Fruit fly (Drosophila melanogaster) whole organism, embryonic: ENCODE results near the gene CG5188.

Experiments
- CG12155 ChIP-seq: fragments of 200-800 bp; sonication (Bioruptor generic); optimal IDR thresholded peaks from 3 replicates; lab custom pipeline; 2016; ENCODE audit warnings: missing biosample characterization, missing genetic modification characterization
- CG12942 ChIP-seq: fragments of 200-800 bp; sonication (Bioruptor generic); optimal IDR thresholded peaks from 3 replicates; lab custom pipeline; 2016; ENCODE audit warnings: missing biosample characterization, missing genetic modification characterization
- CG13624 ChIP-seq: fragments of 200-800 bp; sonication (Bioruptor generic); optimal IDR thresholded peaks from 2 replicates; lab custom pipeline; 2016; ENCODE audit warnings: missing biosample characterization, missing genetic modification characterization
- CG18011 ChIP-seq: fragments of 200-800 bp; sonication (Bioruptor generic); optimal IDR thresholded peaks from 2 replicates; lab custom pipeline; 2017; ENCODE audit warnings: missing biosample characterization, missing genetic modification characterization, mild to moderate bottlenecking, moderate library complexity, missing genotype
- CG3065 ChIP-seq: fragments of 200-800 bp; sonication (Bioruptor generic); optimal IDR thresholded peaks from 2 replicates; lab custom pipeline; 2016; ENCODE audit warnings: missing biosample characterization, missing genetic modification characterization
- CG31224 ChIP-seq: fragments of 200-800 bp; sonication (Bioruptor generic); IDR thresholded peaks from 2 replicates; pipeline ENCODE4 v1.3.6; 2022; ENCODE audit warnings: missing biosample characterization, missing genetic modification characterization
- CG33213 ChIP-seq: fragments of 200-800 bp; sonication (Bioruptor generic); optimal IDR thresholded peaks from 3 replicates; lab custom pipeline; 2016; ENCODE audit warnings: missing biosample characterization, missing genetic modification characterization
- CG4707 ChIP-seq: fragments of 200-800 bp; sonication (Bioruptor generic); optimal IDR thresholded peaks from 2 replicates; lab custom pipeline; 2018; ENCODE audit warnings: missing biosample characterization, mild to moderate bottlenecking, missing genetic modification characterization, moderate library complexity
- CG5180 ChIP-seq: fragments of 200-800 bp; sonication (Bioruptor generic); optimal IDR thresholded peaks from 3 replicates; lab custom pipeline; 2017; ENCODE audit warnings: missing biosample characterization, missing genetic modification characterization, mild to moderate bottlenecking, moderate library complexity, missing genetic modification reagents
- CG5245 ChIP-seq: fragments of 200-800 bp; sonication (Bioruptor generic); optimal IDR thresholded peaks from 3 replicates; lab custom pipeline; 2016; ENCODE audit warnings: missing biosample characterization, missing genetic modification characterization
- CG6272 ChIP-seq: fragments of 200-800 bp; sonication (Bioruptor generic); IDR thresholded peaks from 2 replicates; pipeline ENCODE4 v1.3.6; 2022; ENCODE audit warnings: missing biosample characterization, missing genetic modification characterization
- CG7556 ChIP-seq: fragments of 200-800 bp; sonication (Bioruptor generic); optimal IDR thresholded peaks from 2 replicates; lab custom pipeline; 2017; ENCODE audit warnings: missing biosample characterization, mild to moderate bottlenecking, missing genetic modification characterization
- CoRest ChIP-seq: fragments of 200-800 bp; sonication (Bioruptor generic); optimal IDR thresholded peaks from 3 replicates; lab custom pipeline; 2018; ENCODE audit warnings: missing biosample characterization, mild to moderate bottlenecking, missing genetic modification characterization, moderate library complexity
- Dip2 ChIP-seq: fragments of 200-800 bp; sonication (Bioruptor generic); IDR thresholded peaks from 2 replicates; pipeline ENCODE4 v1.3.6; 2022; ENCODE audit warnings: missing biosample characterization, missing genetic modification characterization
- E2f2 ChIP-seq: fragments of 200-800 bp; sonication (Bioruptor generic); IDR thresholded peaks from 2 replicates; pipeline ENCODE4 v1.3.6; 2022; ENCODE audit warnings: missing biosample characterization, missing genetic modification characterization
- Fer1 ChIP-seq: fragments of 200-800 bp; sonication (Bioruptor generic); optimal IDR thresholded peaks from 2 replicates; lab custom pipeline; 2017; ENCODE audit warnings: missing biosample characterization, mild to moderate bottlenecking, missing genetic modification characterization
- H2.0 ChIP-seq: fragments of 200-800 bp; sonication (Bioruptor generic); IDR thresholded peaks from 2 replicates; pipeline ENCODE4 v1.3.6; 2022; ENCODE audit warnings: missing biosample characterization, missing genetic modification characterization
- Myb ChIP-seq: fragments of 200-800 bp; sonication (Bioruptor generic); optimal IDR thresholded peaks from 2 replicates; lab custom pipeline; 2016; ENCODE audit warnings: missing biosample characterization, missing genetic modification characterization
- Nf-YB ChIP-seq: fragments of 200-800 bp; sonication (Bioruptor generic); optimal IDR thresholded peaks from 3 replicates; lab custom pipeline; 2019; ENCODE audit warnings: missing biosample characterization, mild to moderate bottlenecking, missing genetic modification characterization, moderate library complexity
- Oli ChIP-seq: fragments of 200-800 bp; sonication (Bioruptor generic); optimal IDR thresholded peaks from 2 replicates; lab custom pipeline; 2018; ENCODE audit warnings: missing biosample characterization, mild to moderate bottlenecking, missing genetic modification characterization, moderate library complexity
- Spps ChIP-seq: fragments of 200-800 bp; sonication (Bioruptor generic); optimal IDR thresholded peaks from 2 replicates; lab custom pipeline; 2018; ENCODE audit warnings: missing biosample characterization, mild to moderate bottlenecking, missing genetic modification characterization
- Stat92E ChIP-seq, 3 experiments: fragments of >200 bp in 2 of 3; fragments of 200-800 bp in 1 of 3; sonication (Bioruptor generic) in 1 of 3; optimal IDR thresholded peaks; 2 replicates each; lab custom pipeline; 2017 to 2019; ENCODE audit warnings: missing biosample characterization in 3 of 3, missing genetic modification characterization in 3 of 3, mild to moderate bottlenecking in 1 of 3, moderate library complexity in 1 of 3
- YL-1 ChIP-seq: fragments of 200-800 bp; sonication (Bioruptor generic); optimal IDR thresholded peaks from 3 replicates; lab custom pipeline; 2017; ENCODE audit warnings: missing biosample characterization, mild to moderate bottlenecking, missing genetic modification characterization
- al ChIP-seq: fragments of 200-800 bp; sonication (Bioruptor generic); IDR thresholded peaks from 2 replicates; pipeline ENCODE4 v1.3.6; 2022; ENCODE audit warnings: missing biosample characterization, missing genetic modification characterization
- ase ChIP-seq: fragments of 200-800 bp; sonication (Bioruptor generic); IDR thresholded peaks from 3 replicates; pipeline ENCODE4 v1.3.6; 2022; ENCODE audit warnings: missing biosample characterization, missing genetic modification characterization
- bbx ChIP-seq: fragments of 200-800 bp; sonication (Bioruptor generic); IDR thresholded peaks from 2 replicates; pipeline ENCODE4 v1.3.6; 2022; ENCODE audit warnings: missing biosample characterization, missing genetic modification characterization; ENCODE audit not compliant: partially characterized antibody
- caup ChIP-seq: fragments of 200-800 bp; sonication (Bioruptor generic); optimal IDR thresholded peaks from 3 replicates; lab custom pipeline; 2017; ENCODE audit warnings: missing biosample characterization, mild to moderate bottlenecking, missing genetic modification characterization, moderate library complexity; ENCODE audit not compliant: severe bottlenecking
- cwo ChIP-seq: fragments of 200-800 bp; sonication (Bioruptor generic); optimal IDR thresholded peaks from 3 replicates; lab custom pipeline; 2017; ENCODE audit warnings: missing biosample characterization, missing genetic modification characterization, mild to moderate bottlenecking, moderate library complexity, missing genetic modification reagents
- disco-r ChIP-seq: fragments of 200-800 bp; sonication (Bioruptor generic); optimal IDR thresholded peaks from 2 replicates; lab custom pipeline; 2016; ENCODE audit warnings: missing biosample characterization, missing genetic modification characterization
- dm ChIP-seq: fragments of 200-800 bp; sonication (Bioruptor generic); optimal IDR thresholded peaks from 3 replicates; lab custom pipeline; 2016; ENCODE audit warnings: missing biosample characterization, missing genetic modification characterization
- dmrt99B ChIP-seq: fragments of 200-800 bp; sonication (Bioruptor generic); optimal IDR thresholded peaks from 2 replicates; lab custom pipeline; 2018; ENCODE audit warnings: missing biosample characterization, mild to moderate bottlenecking, missing genetic modification characterization, moderate library complexity
- gt ChIP-seq: fragments of 200-800 bp; sonication (Bioruptor generic); IDR thresholded peaks from 2 replicates; pipeline ENCODE4 v1.3.6; 2022; ENCODE audit warnings: missing biosample characterization, missing genetic modification characterization
- her ChIP-seq: fragments of 200-800 bp; sonication (Bioruptor generic); optimal IDR thresholded peaks from 2 replicates; lab custom pipeline; 2016; ENCODE audit warnings: missing biosample characterization, missing genetic modification characterization
- jumu ChIP-seq: fragments of 200-800 bp; sonication (Bioruptor generic); optimal IDR thresholded peaks from 3 replicates; lab custom pipeline; 2016; ENCODE audit warnings: missing biosample characterization, missing genetic modification characterization
- nerfin-1 ChIP-seq: fragments of 200-800 bp; sonication (Bioruptor generic); optimal IDR thresholded peaks from 3 replicates; lab custom pipeline; 2019; ENCODE audit warnings: missing biosample characterization, mild to moderate bottlenecking, missing genetic modification characterization, moderate library complexity
- nmo ChIP-seq: fragments of 200-800 bp; sonication (Bioruptor generic); optimal IDR thresholded peaks from 2 replicates; lab custom pipeline; 2018; ENCODE audit warnings: missing biosample characterization, mild to moderate bottlenecking, missing genetic modification characterization, moderate library complexity
- oc ChIP-seq: fragments of 200-800 bp; sonication (Bioruptor generic); optimal IDR thresholded peaks from 2 replicates; lab custom pipeline; 2018; ENCODE audit warnings: missing biosample characterization, mild to moderate bottlenecking, missing genetic modification characterization, moderate library complexity
- odd ChIP-seq: fragments of 200-800 bp; sonication (Bioruptor generic); optimal IDR thresholded peaks from 2 replicates; lab custom pipeline; 2017; ENCODE audit warnings: missing biosample characterization, mild to moderate bottlenecking, missing genetic modification characterization
- onecut ChIP-seq: fragments of 200-800 bp; sonication (Bioruptor generic); IDR thresholded peaks from 2 replicates; pipeline ENCODE4 v1.3.6; 2022; ENCODE audit warnings: missing biosample characterization, missing genetic modification characterization
- pnt ChIP-seq: fragments of 200-800 bp; sonication (Bioruptor generic); optimal IDR thresholded peaks from 3 replicates; lab custom pipeline; 2016; ENCODE audit warnings: missing biosample characterization, missing genetic modification characterization
- sd ChIP-seq: fragments of 200-800 bp; sonication (Bioruptor generic); optimal IDR thresholded peaks from 3 replicates; lab custom pipeline; 2018; ENCODE audit warnings: missing biosample characterization, mild to moderate bottlenecking, missing genetic modification characterization, moderate library complexity
- sens-2 ChIP-seq: fragments of 200-800 bp; sonication (Bioruptor generic); IDR thresholded peaks from 2 replicates; pipeline ENCODE4 v1.3.6; 2022; ENCODE audit warnings: missing biosample characterization, missing genetic modification characterization
- sima ChIP-seq: fragments of 200-800 bp; sonication (Bioruptor generic); optimal IDR thresholded peaks from 2 replicates; lab custom pipeline; 2016; ENCODE audit warnings: missing biosample characterization, missing genetic modification characterization
- sna ChIP-seq: fragments of 200-800 bp; sonication (Bioruptor generic); IDR thresholded peaks from 2 replicates; pipeline ENCODE4 v1.3.6; 2022; ENCODE audit warnings: missing biosample characterization, missing genetic modification characterization; ENCODE audit not compliant: partially characterized antibody
- tap ChIP-seq: fragments of 200-800 bp; optimal IDR thresholded peaks from 3 replicates; lab custom pipeline; 2019; ENCODE audit warnings: missing biosample characterization, mild to moderate bottlenecking, missing genetic modification characterization, moderate library complexity
- trh ChIP-seq: fragments of 200-800 bp; sonication (Bioruptor generic); optimal IDR thresholded peaks from 2 replicates; lab custom pipeline; 2016; ENCODE audit warnings: missing biosample characterization, missing genetic modification characterization
- twi ChIP-seq: fragments of 200-800 bp; optimal IDR thresholded peaks from 2 replicates; lab custom pipeline; 2019; ENCODE audit warnings: missing biosample characterization, mild to moderate bottlenecking, missing genetic modification characterization, moderate library complexity
- unc-4 ChIP-seq: fragments of 200-800 bp; sonication (Bioruptor generic); IDR thresholded peaks from 2 replicates; pipeline ENCODE4 v1.3.6; 2022; ENCODE audit warnings: missing biosample characterization, missing genetic modification characterization; ENCODE audit not compliant: partially characterized antibody
- usp ChIP-seq: fragments of >200 bp; optimal IDR thresholded peaks from 2 replicates; lab custom pipeline; 2017; ENCODE audit warnings: missing biosample characterization, missing genetic modification characterization

CG5188 gene

DNA sequence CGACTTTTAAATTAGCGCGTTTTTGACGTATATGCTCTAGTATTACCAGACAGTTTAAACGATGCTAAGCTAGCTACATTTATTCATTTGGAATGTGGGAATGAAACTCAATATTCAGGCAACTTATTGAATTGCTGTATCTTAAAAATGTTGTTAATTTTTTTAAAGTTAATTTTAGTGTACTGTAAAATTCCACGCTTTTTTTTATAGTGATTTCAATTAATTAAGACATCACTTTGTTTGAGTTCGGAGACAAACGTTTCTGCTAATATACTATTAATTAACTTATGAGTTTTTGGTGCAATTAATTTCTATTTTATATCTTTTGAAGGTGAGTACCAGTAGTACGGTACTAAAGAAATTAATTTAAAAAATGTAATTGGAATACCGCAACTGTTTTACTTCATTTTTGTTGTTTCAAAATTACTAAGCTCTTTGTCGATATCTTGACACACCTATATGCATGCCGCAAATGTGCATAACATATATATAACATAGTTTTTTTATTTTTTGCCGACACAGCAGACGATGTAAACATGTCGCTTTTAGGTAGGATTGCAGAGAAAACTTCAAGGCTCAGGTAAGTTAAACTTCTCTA lies 42.3 kb upstream of the CG5188 start, which contains the start of the genes Cdk1 and mRpS7 (continued):
- no peak for TF ChIP-seq Dip2
- TF ChIP-seq trh (GFP tag; lab: Kevin White, UChicago) = peak; percentile 60
- 0 out of 2 replicates have a peak, but pooled peaks have one; percentile 12 for TF ChIP-seq onecut (GFP tag; lab: Robert Waterston, UW)
- no peak for TF ChIP-seq sima (GFP tag; lab: Kevin White, UChicago)
- peak; percentile 76 for TF ChIP-seq H2.0 (GFP tag; lab: Robert Waterston, UW)
- TF ChIP-seq CG33213 (GFP tag; lab: Kevin White, UChicago) = no peak
- TF ChIP-seq caup (GFP tag; lab: Kevin White, UChicago) = peak; percentile 52
- TF ChIP-seq tap (tag; lab: Kevin White, UChicago) = peak; percentile 61
- TF ChIP-seq YL-1 (GFP tag; lab: Kevin White, UChicago) = peak; percentile 26
- TF ChIP-seq dmrt99B (tag; lab: Kevin White, UChicago) = peak; percentile 78
- no peak for TF ChIP-seq her (GFP tag; lab: Kevin White, UChicago)
- peak; percentile 18 for TF ChIP-seq disco-r
- TF ChIP-seq sna (GFP tag; lab: Robert Waterston, UW) = no peak
- peak; percentile 60; the same call in 2 of the 3 replicates for TF ChIP-seq ase (GFP tag; lab: Robert Waterston, UW)
- TF ChIP-seq nerfin-1 (tag; lab: Kevin White, UChicago) = peak; percentile 51
- TF ChIP-seq CG13624 (GFP tag; lab: Kevin White, UChicago) = peak; percentile 63
- TF ChIP-seq CG12942 (GFP tag; lab: Kevin White, UChicago) = peak; percentile 62
- no peak for TF ChIP-seq Stat92E (GFP tag; optimal IDR thresholded peaks at IDR 0.05; lab: Kevin White, UChicago)
- peak; percentile 32 for TF ChIP-seq Fer1 (GFP tag; lab: Kevin White, UChicago)
- TF ChIP-seq E2f2 (GFP tag; lab: Robert Waterston, UW) = peak; percentile 82
- TF ChIP-seq Nf-YB (GFP tag; lab: Kevin White, UChicago) = peak; percentile 51
- TF ChIP-seq CG5180 (GFP tag; lab: Kevin White, UChicago) = no peak
- TF ChIP-seq CoRest (tag; lab: Kevin White, UChicago) = peak; percentile 90
- peak; percentile 77 for TF ChIP-seq Oli (tag; lab: Kevin White, UChicago)
- no peak for TF ChIP-seq odd (GFP tag; lab: Kevin White, UChicago)
- TF ChIP-seq CG31224 (GFP tag; lab: Robert Waterston, UW) = peak; percentile 39; the same call in 1 of the 2 replicates
- no peak for TF ChIP-seq usp (GFP tag; lab: Kevin White, UChicago)
- peak; percentile 54 for TF ChIP-seq al (GFP tag; lab: Robert Waterston, UW)
- TF ChIP-seq nmo (GFP tag; lab: Kevin White, UChicago) = peak; percentile 92
- no peak for TF ChIP-seq CG3065 (GFP tag; lab: Kevin White, UChicago)
- peak; percentile 40 for TF ChIP-seq Myb (GFP tag; lab: Kevin White, UChicago)
- TF ChIP-seq pnt (GFP tag; lab: Kevin White, UChicago) = peak; percentile 57
- TF ChIP-seq CG4707 = peak; percentile 12
- peak; percentile 62 for TF ChIP-seq twi (tag; lab: Kevin White, UChicago)
- peak; percentile 69 for TF ChIP-seq CG12155
- no peak for TF ChIP-seq gt (GFP tag; lab: Robert Waterston, UW)
- TF ChIP-seq CG18011 = peak; percentile 9
- TF ChIP-seq sd (tag; lab: Kevin White, UChicago) = peak; percentile 59
- TF ChIP-seq CG5245 (GFP tag; lab: Kevin White, UChicago) = peak; percentile 30
- 0 out of 2 replicates have a peak, but pooled peaks have one; percentile 7 for TF ChIP-seq CG6272 (GFP tag; lab: Robert Waterston, UW)
- TF ChIP-seq CG7556 (GFP tag; lab: Kevin White, UChicago) = peak; percentile 71
- peak; percentile 43 for TF ChIP-seq dm (GFP tag; lab: Kevin White, UChicago)
- TF ChIP-seq sens-2 (GFP tag; lab: Robert Waterston, UW) = 0 out of 2 replicates have a peak, but pooled peaks have one; percentile 20
- no peak for TF ChIP-seq bbx (GFP tag; lab: Robert Waterston, UW)
- peak; percentile 66 for TF ChIP-seq Spps (tag; lab: Kevin White, UChicago)
- TF ChIP-seq jumu (GFP tag; lab: Kevin White, UChicago) = peak; percentile 33
- no peak for TF ChIP-seq oc
- TF ChIP-seq unc-4 (GFP tag; lab: Robert Waterston, UW) = no peak
- TF ChIP-seq cwo (GFP tag; lab: Kevin White, UChicago) = peak; percentile 44
